Worm (Caenorhabditis elegans): ENCODE data around the gene F54D8.10.

Gene F54D8.10

ce11 chrIII:5068675-5069233 is 25.9 kb upstream of the F54D8.10 start, which contains the start of the genes C45G9.11 and C45G9.2:
Gene C45G9.11, minus strand, starts transcription at chrIII:5068725.
Gene C45G9.2, plus strand, starts transcription at chrIII:5069066.
- no peak for TF ChIP-seq ceh-36 (tag; optimal IDR thresholded peaks at IDR 0.05)
- no peak for TF ChIP-seq ets-7 (tag; optimal IDR thresholded peaks at IDR 0.05)
- TF ChIP-seq sea-1 (GFP tag; conservative IDR thresholded peaks at IDR 0.05): no peak
- no peak for TF ChIP-seq hmbx-1 (tag; optimal IDR thresholded peaks at IDR 0.05)
- peak; percentile 59 for TF ChIP-seq F13C5.2 (tag; optimal IDR thresholded peaks at IDR 0.05)
- no peak for TF ChIP-seq pes-1 (GFP tag; IDR thresholded peaks at IDR 0.05)
- TF ChIP-seq flt-1 (GFP tag; IDR thresholded peaks at IDR 0.05): 0 out of 2 replicates have a peak, but pooled peaks have one; percentile 21
- no peak for TF ChIP-seq ceh-13 (GFP tag; optimal IDR thresholded peaks at IDR 0.05)
- TF ChIP-seq B0310.2 (tag; optimal IDR thresholded peaks at IDR 0.05): no peak
- no peak for TF ChIP-seq hnd-1 (tag; optimal IDR thresholded peaks at IDR 0.05)
- no peak for TF ChIP-seq hmg-4 (GFP tag; optimal IDR thresholded peaks at IDR 0.05)
- no peak for TF ChIP-seq ama-1 (optimal IDR thresholded peaks at IDR 0.05)
- peak; percentile 82; the same call in 1 of the 2 replicates for TF ChIP-seq tbx-37 (GFP tag; conservative IDR thresholded peaks at IDR 0.05)
- TF ChIP-seq scrt-1 (GFP tag; IDR thresholded peaks at IDR 0.05): no peak
- TF ChIP-seq tbx-11 (GFP tag; IDR thresholded peaks at IDR 0.05): no peak
- TF ChIP-seq tra-4 (tag; optimal IDR thresholded peaks at IDR 0.05): no peak
- TF ChIP-seq aly-1 (tag; optimal IDR thresholded peaks at IDR 0.05): no peak

- no peak for TF ChIP-seq hmbx-1 (tag; optimal IDR thresholded peaks at IDR 0.05)
- TF ChIP-seq pes-1 (GFP tag; IDR thresholded peaks at IDR 0.05): no peak
- TF ChIP-seq tra-4 (tag; optimal IDR thresholded peaks at IDR 0.05): no peak
- TF ChIP-seq ama-1 (optimal IDR thresholded peaks at IDR 0.05): no peak
- TF ChIP-seq flt-1 (GFP tag; IDR thresholded peaks at IDR 0.05): no peak
- TF ChIP-seq ceh-13 (GFP tag; optimal IDR thresholded peaks at IDR 0.05): no peak
- no peak for TF ChIP-seq scrt-1 (GFP tag; IDR thresholded peaks at IDR 0.05)
- TF ChIP-seq hmg-4 (GFP tag; optimal IDR thresholded peaks at IDR 0.05): no peak
- TF ChIP-seq ceh-36 (tag; optimal IDR thresholded peaks at IDR 0.05): no peak
- TF ChIP-seq F13C5.2 (tag; optimal IDR thresholded peaks at IDR 0.05): no peak
- TF ChIP-seq tbx-11 (GFP tag; IDR thresholded peaks at IDR 0.05): no peak
- TF ChIP-seq ets-7 (tag; optimal IDR thresholded peaks at IDR 0.05): no peak
- no peak for TF ChIP-seq sea-1 (GFP tag; conservative IDR thresholded peaks at IDR 0.05)
- no peak for TF ChIP-seq aly-1 (tag; optimal IDR thresholded peaks at IDR 0.05)
- no peak for TF ChIP-seq B0310.2 (tag; optimal IDR thresholded peaks at IDR 0.05)
Measured at ce11 chrIII:5071509-5071908, 23.1 kb upstream of the F54D8.10 start, which contains the start of gene C45G9.12. Gene C45G9.12, minus strand, starts transcription at chrIII:5071609.

- TF ChIP-seq ets-7 (tag; optimal IDR thresholded peaks at IDR 0.05) (no peak), B0310.2 (tag; optimal IDR thresholded peaks at IDR 0.05) (no peak), hnd-1 (tag; optimal IDR thresholded peaks at IDR 0.05) (no peak), F13C5.2 (tag; optimal IDR thresholded peaks at IDR 0.05) (no peak), hmg-4 (GFP tag; optimal IDR thresholded peaks at IDR 0.05) (no peak), ama-1 (optimal IDR thresholded peaks at IDR 0.05) (no peak), sea-1 (GFP tag; conservative IDR thresholded peaks at IDR 0.05) (no peak), tbx-11 (GFP tag; IDR thresholded peaks at IDR 0.05) (no peak)
Measured at ce11 chrIII:5074398-5074797, 20.2 kb upstream of the F54D8.10 start, which contains the start of gene ttbk-6. Gene ttbk-6, plus strand, starts transcription at chrIII:5074698.

ce11 chrIII:5076569-5076968 is 18.0 kb upstream of the F54D8.10 start:
- no peak for TF ChIP-seq ceh-36 (tag; optimal IDR thresholded peaks at IDR 0.05)
- no peak for TF ChIP-seq tbx-37 (GFP tag; conservative IDR thresholded peaks at IDR 0.05)
- TF ChIP-seq aly-1 (tag; optimal IDR thresholded peaks at IDR 0.05): no peak
- TF ChIP-seq scrt-1 (GFP tag; IDR thresholded peaks at IDR 0.05): no peak
- no peak for TF ChIP-seq tra-4 (tag; optimal IDR thresholded peaks at IDR 0.05)
- TF ChIP-seq pes-1 (GFP tag; IDR thresholded peaks at IDR 0.05): no peak
- no peak for TF ChIP-seq F13C5.2 (tag; optimal IDR thresholded peaks at IDR 0.05)
- no peak for TF ChIP-seq hmg-4 (GFP tag; optimal IDR thresholded peaks at IDR 0.05)
- TF ChIP-seq ets-7 (tag; optimal IDR thresholded peaks at IDR 0.05): no peak
- TF ChIP-seq B0310.2 (tag; optimal IDR thresholded peaks at IDR 0.05): no peak
- TF ChIP-seq tbx-11 (GFP tag; IDR thresholded peaks at IDR 0.05): no peak
- no peak for TF ChIP-seq hmbx-1 (tag; optimal IDR thresholded peaks at IDR 0.05)
- no peak for TF ChIP-seq ama-1 (optimal IDR thresholded peaks at IDR 0.05)
- TF ChIP-seq sea-1 (GFP tag; conservative IDR thresholded peaks at IDR 0.05): no peak
- no peak for TF ChIP-seq ceh-13 (GFP tag; optimal IDR thresholded peaks at IDR 0.05)
- TF ChIP-seq hnd-1 (tag; optimal IDR thresholded peaks at IDR 0.05): no peak
- TF ChIP-seq flt-1 (GFP tag; IDR thresholded peaks at IDR 0.05): no peak

ce11 chrIII:5077150-5077814 is 17.3 kb upstream of the F54D8.10 start, which contains the start of gene alh-1:
Gene alh-1, plus strand, starts transcription at chrIII:5077764.
- TF ChIP-seq scrt-1 (GFP tag; IDR thresholded peaks at IDR 0.05) (no peak), sea-1 (GFP tag; conservative IDR thresholded peaks at IDR 0.05) (no peak), ceh-36 (tag; optimal IDR thresholded peaks at IDR 0.05) (no peak)

- no peak for TF ChIP-seq ets-7 (tag; optimal IDR thresholded peaks at IDR 0.05)
- TF ChIP-seq flt-1 (GFP tag; IDR thresholded peaks at IDR 0.05): no peak
- no peak for TF ChIP-seq B0310.2 (tag; optimal IDR thresholded peaks at IDR 0.05)
Measured at ce11 chrIII:5078062-5078461, 16.5 kb upstream of the F54D8.10 start.

ce11 chrIII:5080700-5081572 is 13.7 kb upstream of the F54D8.10 start:
- peak; percentile 82 for TF ChIP-seq tbx-11 (GFP tag; IDR thresholded peaks at IDR 0.05)
- peak; percentile 24 for TF ChIP-seq ceh-13 (GFP tag; optimal IDR thresholded peaks at IDR 0.05)
- TF ChIP-seq B0310.2 (tag; optimal IDR thresholded peaks at IDR 0.05): peak; percentile 74
- peak; percentile 65 for TF ChIP-seq hnd-1 (tag; optimal IDR thresholded peaks at IDR 0.05)
- TF ChIP-seq ceh-36 (tag; optimal IDR thresholded peaks at IDR 0.05): peak; percentile 81
- TF ChIP-seq ets-7 (tag; optimal IDR thresholded peaks at IDR 0.05): peak; percentile 70
- TF ChIP-seq tra-4 (tag; optimal IDR thresholded peaks at IDR 0.05): peak; percentile 53
- peak; percentile 75 for TF ChIP-seq flt-1 (GFP tag; IDR thresholded peaks at IDR 0.05)
- peak; percentile 85 for TF ChIP-seq pes-1 (GFP tag; IDR thresholded peaks at IDR 0.05)
- TF ChIP-seq F13C5.2 (tag; optimal IDR thresholded peaks at IDR 0.05): peak; percentile 70
- peak; percentile 65 for TF ChIP-seq tbx-37 (GFP tag; conservative IDR thresholded peaks at IDR 0.05)
- peak; percentile 79 for TF ChIP-seq scrt-1 (GFP tag; IDR thresholded peaks at IDR 0.05)
- TF ChIP-seq hmg-4 (GFP tag; optimal IDR thresholded peaks at IDR 0.05): peak; percentile 84
- no peak for TF ChIP-seq ama-1 (optimal IDR thresholded peaks at IDR 0.05)
- TF ChIP-seq hmbx-1 (tag; optimal IDR thresholded peaks at IDR 0.05): no peak
- TF ChIP-seq aly-1 (tag; optimal IDR thresholded peaks at IDR 0.05): no peak
- peak; percentile 90 for TF ChIP-seq sea-1 (GFP tag; conservative IDR thresholded peaks at IDR 0.05)

All from whole organism, early embryonic.